Fruit fly (Drosophila melanogaster) whole organism, wandering third instar larva: ENCODE data around the gene obst-H.
A peak's percentile ranks its signal among the peaks of the same experiment; 100 is the strongest.

Experiments used
- Dfd ChIP-seq: fragments of >200 bp; optimal IDR thresholded peaks from 2 replicates; lab custom pipeline; 2017; ENCODE audit warnings: missing biosample characterization, missing genetic modification characterization
- Myc ChIP-seq: fragments of >200 bp; optimal IDR thresholded peaks from 2 replicates; lab custom pipeline; 2017
- N ChIP-seq: fragments of >200 bp; optimal IDR thresholded peaks from 2 replicates; lab custom pipeline; 2018; ENCODE audit warnings: missing biosample characterization, missing external identifiers, missing genetic modification characterization
- br ChIP-seq: fragments of 200-800 bp; sonication (Bioruptor generic); optimal IDR thresholded peaks from 2 replicates; lab custom pipeline; 2016; ENCODE audit warnings: missing biosample characterization, missing genetic modification characterization
- brk ChIP-seq: fragments of 200-800 bp; sonication (Bioruptor generic); optimal IDR thresholded peaks from 2 replicates; lab custom pipeline; 2016; ENCODE audit warnings: missing biosample characterization, mild to moderate bottlenecking, missing genetic modification characterization
- dl ChIP-seq, 2 experiments: fragments of 175-275, 200-275 bp in 1 of 2; fragments of 200-275 bp in 1 of 2; sonication (Bioruptor generic); optimal IDR thresholded peaks; lab custom pipeline; 2018; ENCODE audit warnings: mild to moderate bottlenecking in 2 of 2, missing biosample characterization in 2 of 2, missing genetic modification characterization in 2 of 2, moderate library complexity in 2 of 2; ENCODE audit not compliant: partially characterized antibody in 2 of 2, insufficient read depth in 1 of 2
- ey ChIP-seq: fragments of 200-800 bp; sonication (Bioruptor generic); optimal IDR thresholded peaks from 2 replicates; lab custom pipeline; 2016; ENCODE audit warnings: missing biosample characterization, missing genetic modification characterization
- fru ChIP-seq: fragments of 200-800 bp; sonication (Bioruptor generic); optimal IDR thresholded peaks from 3 replicates; lab custom pipeline; 2016; ENCODE audit warnings: missing biosample characterization, mild to moderate bottlenecking, missing genetic modification characterization
- h ChIP-seq: fragments of 200-800 bp; sonication (Bioruptor generic); optimal IDR thresholded peaks from 3 replicates; lab custom pipeline; 2016; ENCODE audit warnings: missing biosample characterization, mild to moderate bottlenecking, missing genetic modification characterization
- pan ChIP-seq: fragments of >200 bp; optimal IDR thresholded peaks from 2 replicates; lab custom pipeline; 2017
- psq ChIP-seq: fragments of 200-800 bp; sonication (Bioruptor generic); optimal IDR thresholded peaks from 3 replicates; lab custom pipeline; 2017; ENCODE audit warnings: missing biosample characterization, mild to moderate bottlenecking, missing genetic modification characterization, moderate library complexity
- usp ChIP-seq: fragments of >200 bp; optimal IDR thresholded peaks from 2 replicates; lab custom pipeline; 2017; ENCODE audit warnings: missing biosample characterization, missing genetic modification characterization

DNA sequence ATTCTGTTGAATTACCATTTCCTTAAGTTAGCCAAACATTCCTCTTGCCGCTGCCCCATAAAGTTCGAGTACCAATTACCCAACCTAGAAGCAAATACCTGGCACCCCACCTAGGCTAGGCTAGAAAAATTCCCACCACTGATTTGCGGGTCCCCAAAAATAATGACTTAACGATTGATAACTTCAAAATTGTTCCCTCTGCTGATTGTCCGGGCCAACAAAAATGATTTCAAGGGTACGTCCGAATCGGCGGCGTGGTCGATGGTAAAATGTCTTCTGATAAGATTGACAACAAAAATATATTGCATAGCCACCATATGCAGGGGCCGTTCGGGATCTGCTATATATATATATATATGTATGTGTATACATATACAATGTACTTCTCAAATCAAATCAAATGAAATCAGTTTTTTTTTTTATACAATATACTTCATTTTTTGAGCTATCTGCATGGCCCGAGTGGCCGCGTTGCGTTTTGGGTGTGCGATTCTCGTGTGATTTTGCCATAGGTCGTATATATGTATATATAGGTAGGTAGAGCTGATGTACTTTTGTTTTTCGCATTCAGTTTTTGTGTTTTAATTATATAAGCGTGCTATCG, 18.2 kb upstream of the obst-H start:
- TF ChIP-seq Dfd (GFP tag; lab: Kevin White, UChicago) (no peak), psq (GFP tag; lab: Kevin White, UChicago) (no peak), dl (GFP tag; optimal IDR thresholded peaks at IDR 0.05; lab: Kevin White, UChicago; ENCODE audit: insufficient read depth in 1 of 2, partially characterized antibody in 2 of 2) (no peak), fru (no peak), h (no peak), Myc (lab: Kevin White, UChicago) (no peak), br (GFP tag; lab: Kevin White, UChicago) (peak; percentile 38), pan (lab: Kevin White, UChicago) (no peak), N (no peak), usp (GFP tag; lab: Kevin White, UChicago) (no peak), ey (no peak), brk (GFP tag; lab: Kevin White, UChicago) (peak; percentile 59)
